Fruit fly (Drosophila melanogaster) whole organism, embryonic: Measurements from ENCODE around the gene CG11158.

Experiments used
- Bdp1 ChIP-seq: fragments of 200-800 bp; sonication (Bioruptor generic); optimal IDR thresholded peaks from 3 replicates; lab custom pipeline; 2016; ENCODE audit warnings: missing biosample characterization, missing genetic modification characterization
- Blimp-1 ChIP-seq: fragments of 200-800 bp; sonication (Bioruptor generic); optimal IDR thresholded peaks from 3 replicates; lab custom pipeline; 2018; ENCODE audit warnings: missing biosample characterization, missing genetic modification characterization, mild to moderate bottlenecking, moderate library complexity, missing genetic modification reagents
- CG10147 ChIP-seq: fragments of 200-800 bp; sonication (Bioruptor generic); optimal IDR thresholded peaks from 2 replicates; lab custom pipeline; 2019; ENCODE audit warnings: missing biosample characterization, mild to moderate bottlenecking, missing genetic modification characterization, moderate library complexity
- CG10274 ChIP-seq: fragments of 200-800 bp; sonication (Bioruptor generic); optimal IDR thresholded peaks from 3 replicates; lab custom pipeline; 2017; ENCODE audit warnings: missing biosample characterization, mild to moderate bottlenecking, missing genetic modification characterization
- CG10979 ChIP-seq: fragments of 200-800 bp; sonication (Bioruptor generic); optimal IDR thresholded peaks from 2 replicates; lab custom pipeline; 2018; ENCODE audit warnings: missing biosample characterization, mild to moderate bottlenecking, missing genetic modification characterization, moderate library complexity
- CG11456 ChIP-seq: fragments of 200-800 bp; sonication (Bioruptor generic); IDR thresholded peaks from 3 replicates; pipeline ENCODE4 v1.3.6; 2022; ENCODE audit warnings: missing biosample characterization, missing genetic modification characterization
- CG11696 ChIP-seq: fragments of 200-800 bp; sonication (Bioruptor generic); IDR thresholded peaks from 2 replicates; pipeline ENCODE4 v1.3.6; 2022; ENCODE audit warnings: missing biosample characterization, missing genetic modification characterization
- CG13123 ChIP-seq: fragments of 200-800 bp; sonication (Bioruptor generic); optimal IDR thresholded peaks from 2 replicates; lab custom pipeline; 2016; ENCODE audit warnings: missing biosample characterization, missing genetic modification characterization
- CG14050 ChIP-seq: fragments of 200-800 bp; sonication (Bioruptor generic); IDR thresholded peaks from 3 replicates; pipeline ENCODE4 v1.3.6; 2022; ENCODE audit warnings: missing biosample characterization, missing genetic modification characterization
- CG15073 ChIP-seq: fragments of 200-800 bp; sonication (Bioruptor generic); optimal IDR thresholded peaks from 2 replicates; lab custom pipeline; 2016; ENCODE audit warnings: missing biosample characterization, missing genetic modification characterization
- CG16863 ChIP-seq: fragments of 200-800 bp; sonication (Bioruptor generic); optimal IDR thresholded peaks from 3 replicates; lab custom pipeline; 2016; ENCODE audit warnings: missing biosample characterization, missing genetic modification characterization
- CG2712 ChIP-seq: fragments of 200-800 bp; optimal IDR thresholded peaks from 3 replicates; lab custom pipeline; 2019; ENCODE audit warnings: missing biosample characterization, mild to moderate bottlenecking, missing genetic modification characterization, moderate library complexity
- CG31365 ChIP-seq: fragments of 200-800 bp; sonication (Bioruptor generic); optimal IDR thresholded peaks from 2 replicates; lab custom pipeline; 2018; ENCODE audit warnings: missing biosample characterization, mild to moderate bottlenecking, missing genetic modification characterization
- CG31441 ChIP-seq: fragments of 200-800 bp; sonication (Bioruptor generic); IDR thresholded peaks from 2 replicates; pipeline ENCODE4 v1.3.6; 2022; ENCODE audit warnings: missing biosample characterization, missing genetic modification characterization
- CG4617 ChIP-seq: fragments of 200-800 bp; sonication (Bioruptor generic); optimal IDR thresholded peaks from 3 replicates; lab custom pipeline; 2016; ENCODE audit warnings: missing biosample characterization, missing genetic modification characterization, borderline replicate concordance
- CG7556 ChIP-seq: fragments of 200-800 bp; sonication (Bioruptor generic); optimal IDR thresholded peaks from 2 replicates; lab custom pipeline; 2017; ENCODE audit warnings: missing biosample characterization, mild to moderate bottlenecking, missing genetic modification characterization
- CG8359 ChIP-seq: fragments of 200-800 bp; sonication (Bioruptor generic); optimal IDR thresholded peaks from 2 replicates; lab custom pipeline; 2017; ENCODE audit warnings: missing biosample characterization, mild to moderate bottlenecking, missing genetic modification characterization, borderline replicate concordance
- CG8388 ChIP-seq: fragments of 200-800 bp; sonication (Bioruptor generic); optimal IDR thresholded peaks from 2 replicates; lab custom pipeline; 2019; ENCODE audit warnings: missing biosample characterization, mild to moderate bottlenecking, missing genetic modification characterization, moderate library complexity
- CG9609 ChIP-seq: fragments of 200-800 bp; sonication (Bioruptor generic); optimal IDR thresholded peaks from 3 replicates; lab custom pipeline; 2016; ENCODE audit warnings: missing biosample characterization, missing genetic modification characterization
- CoRest ChIP-seq: fragments of 200-800 bp; sonication (Bioruptor generic); optimal IDR thresholded peaks from 3 replicates; lab custom pipeline; 2018; ENCODE audit warnings: missing biosample characterization, mild to moderate bottlenecking, missing genetic modification characterization, moderate library complexity
- Dek ChIP-seq: fragments of 200-800 bp; sonication (Bioruptor generic); optimal IDR thresholded peaks from 3 replicates; lab custom pipeline; 2019; ENCODE audit warnings: missing biosample characterization, mild to moderate bottlenecking, missing genetic modification characterization, moderate library complexity
- Dll ChIP-seq: fragments of 200-800 bp; sonication (Bioruptor generic); IDR thresholded peaks from 4 replicates; pipeline ENCODE4 v1.3.6; 2022; ENCODE audit warnings: missing biosample characterization, missing genetic modification characterization; ENCODE audit not compliant: partially characterized antibody
- E2f2 ChIP-seq: fragments of 200-800 bp; sonication (Bioruptor generic); IDR thresholded peaks from 2 replicates; pipeline ENCODE4 v1.3.6; 2022; ENCODE audit warnings: missing biosample characterization, missing genetic modification characterization
- Fer2 ChIP-seq: fragments of 200-800 bp; sonication (Bioruptor generic); optimal IDR thresholded peaks from 2 replicates; lab custom pipeline; 2018; ENCODE audit warnings: missing biosample characterization, mild to moderate bottlenecking, missing genetic modification characterization, moderate library complexity
- HHEX ChIP-seq: fragments of 200-800 bp; sonication (Bioruptor generic); optimal IDR thresholded peaks from 3 replicates; lab custom pipeline; 2017; ENCODE audit warnings: missing biosample characterization, mild to moderate bottlenecking, missing genetic modification characterization, missing genetic modification reagents
- Hr51 ChIP-seq, 2 experiments: fragments of 200-800 bp; sonication (Bioruptor generic); optimal IDR thresholded peaks; 2 replicates in 1 of 2; 3 replicates in 1 of 2; lab custom pipeline; 2016 to 2018; ENCODE audit warnings: missing biosample characterization in 2 of 2, missing genetic modification characterization in 2 of 2, mild to moderate bottlenecking in 1 of 2, moderate library complexity in 1 of 2
- MESR4 ChIP-seq: fragments of 200-800 bp; sonication (Bioruptor generic); optimal IDR thresholded peaks from 2 replicates; lab custom pipeline; 2018; ENCODE audit warnings: missing biosample characterization, mild to moderate bottlenecking, missing genetic modification characterization, moderate library complexity
- NfI ChIP-seq: fragments of 200-800 bp; sonication (Bioruptor generic); optimal IDR thresholded peaks from 3 replicates; lab custom pipeline; 2018; ENCODE audit warnings: missing biosample characterization, mild to moderate bottlenecking, missing genetic modification characterization, moderate library complexity
- Oaz ChIP-seq: fragments of 200-800 bp; sonication (Bioruptor generic); IDR thresholded peaks from 2 replicates; pipeline ENCODE4 v1.3.6; 2022; ENCODE audit warnings: missing biosample characterization, missing genetic modification characterization
- Rx ChIP-seq: fragments of 200-800 bp; sonication (Bioruptor generic); IDR thresholded peaks from 2 replicates; pipeline ENCODE4 v1.3.6; 2022; ENCODE audit warnings: missing biosample characterization, missing genetic modification characterization
- Vsx1 ChIP-seq: fragments of 200-800 bp; sonication (Bioruptor generic); optimal IDR thresholded peaks from 2 replicates; lab custom pipeline; 2017; ENCODE audit warnings: missing biosample characterization, mild to moderate bottlenecking, missing genetic modification characterization, missing genetic modification reagents
- chif ChIP-seq, 2 experiments: fragments of 200-800 bp; sonication (Bioruptor generic); optimal IDR thresholded peaks; 3 replicates each; lab custom pipeline; 2016; ENCODE audit warnings: missing biosample characterization in 2 of 2, missing genetic modification characterization in 2 of 2
- da ChIP-seq: fragments of 200-800 bp; sonication (Bioruptor generic); optimal IDR thresholded peaks from 2 replicates; lab custom pipeline; 2016; ENCODE audit warnings: missing biosample characterization, missing genetic modification characterization
- dimm ChIP-seq: fragments of 200-800 bp; sonication (Bioruptor generic); IDR thresholded peaks from 2 replicates; pipeline ENCODE4 v1.3.6; 2022; ENCODE audit warnings: missing biosample characterization, missing genetic modification characterization
- eyg ChIP-seq: fragments of 200-800 bp; sonication (Bioruptor generic); optimal IDR thresholded peaks from 3 replicates; lab custom pipeline; 2016; ENCODE audit warnings: missing biosample characterization, missing genetic modification characterization
- gem ChIP-seq: fragments of 200-800 bp; sonication (Bioruptor generic); optimal IDR thresholded peaks from 2 replicates; lab custom pipeline; 2019; ENCODE audit warnings: missing biosample characterization, mild to moderate bottlenecking, missing genetic modification characterization, moderate library complexity
- gsb-n ChIP-seq: fragments of 200-800 bp; sonication (Bioruptor generic); optimal IDR thresholded peaks from 3 replicates; lab custom pipeline; 2018; ENCODE audit warnings: missing biosample characterization, mild to moderate bottlenecking, missing genetic modification characterization
- gt ChIP-seq: fragments of 200-800 bp; sonication (Bioruptor generic); IDR thresholded peaks from 2 replicates; pipeline ENCODE4 v1.3.6; 2022; ENCODE audit warnings: missing biosample characterization, missing genetic modification characterization
- hbn ChIP-seq: fragments of 200-800 bp; sonication (Bioruptor generic); IDR thresholded peaks from 2 replicates; pipeline ENCODE4 v1.3.6; 2022; ENCODE audit warnings: missing biosample characterization, missing genetic modification characterization; ENCODE audit not compliant: partially characterized antibody
- kay ChIP-seq: fragments of 200-800 bp; sonication (Bioruptor generic); optimal IDR thresholded peaks from 2 replicates; lab custom pipeline; 2016; ENCODE audit warnings: missing biosample characterization, missing genetic modification characterization
- klu ChIP-seq: fragments of 200-800 bp; sonication (Bioruptor generic); IDR thresholded peaks from 2 replicates; pipeline ENCODE4 v1.3.6; 2022; ENCODE audit warnings: missing biosample characterization, missing genetic modification characterization
- lab ChIP-seq: fragments of 200-800 bp; sonication (Bioruptor generic); optimal IDR thresholded peaks from 3 replicates; lab custom pipeline; 2017; ENCODE audit warnings: missing biosample characterization, missing genetic modification characterization, mild to moderate bottlenecking, moderate library complexity, missing genetic modification reagents
- luna ChIP-seq: fragments of 200-800 bp; sonication (Bioruptor generic); optimal IDR thresholded peaks from 2 replicates; lab custom pipeline; 2016; ENCODE audit warnings: missing biosample characterization, missing genetic modification characterization
- mld ChIP-seq: fragments of 200-800 bp; sonication (Bioruptor generic); IDR thresholded peaks from 3 replicates; pipeline ENCODE4 v1.3.6; 2022; ENCODE audit warnings: missing biosample characterization, missing genetic modification characterization; ENCODE audit not compliant: partially characterized antibody
- pb ChIP-seq: fragments of 200-800 bp; sonication (Bioruptor generic); optimal IDR thresholded peaks from 3 replicates; lab custom pipeline; 2016; ENCODE audit warnings: missing biosample characterization, missing genetic modification characterization
- pnt ChIP-seq: fragments of 200-800 bp; sonication (Bioruptor generic); optimal IDR thresholded peaks from 3 replicates; lab custom pipeline; 2016; ENCODE audit warnings: missing biosample characterization, missing genetic modification characterization
- schlank ChIP-seq: fragments of 200-800 bp; sonication (Bioruptor generic); optimal IDR thresholded peaks from 2 replicates; lab custom pipeline; 2018; ENCODE audit warnings: missing biosample characterization, mild to moderate bottlenecking, missing genetic modification characterization
- unc-4 ChIP-seq: fragments of 200-800 bp; sonication (Bioruptor generic); IDR thresholded peaks from 2 replicates; pipeline ENCODE4 v1.3.6; 2022; ENCODE audit warnings: missing biosample characterization, missing genetic modification characterization; ENCODE audit not compliant: partially characterized antibody

The CG11158 gene

dm6 chrX:13641115-13641890 lies 41.4 kb upstream of the CG11158 start (continued):
- TF ChIP-seq Blimp-1 (peak; percentile 87), hbn (no peak), Bdp1 (peak; percentile 87), CG7556 (GFP tag; lab: Kevin White, UChicago) (peak; percentile 91), CG11456 (GFP tag; lab: Robert Waterston, UW) (peak; percentile 95), Vsx1 (GFP tag; lab: Kevin White, UChicago) (peak; percentile 82), CG10274 (GFP tag; lab: Kevin White, UChicago) (peak; percentile 83), CG11696 (peak; percentile 80), CG13123 (peak; percentile 87), gem (tag; lab: Kevin White, UChicago) (peak; percentile 95), CG15073 (peak; percentile 68), dimm (GFP tag; lab: Robert Waterston, UW) (peak; percentile 68), mld (no peak), Dek (tag; lab: Kevin White, UChicago) (peak; percentile 94), gsb-n (tag; lab: Kevin White, UChicago) (peak; percentile 69), Dll (GFP tag; lab: Robert Waterston, UW) (no peak), pb (GFP tag; lab: Kevin White, UChicago) (peak; percentile 95), CG10979 (tag; lab: Kevin White, UChicago) (peak; percentile 89), CG2712 (tag; lab: Kevin White, UChicago) (peak; percentile 90), E2f2 (GFP tag; lab: Robert Waterston, UW) (peak; percentile 83), CoRest (tag; lab: Kevin White, UChicago) (peak; percentile 96), unc-4 (GFP tag; lab: Robert Waterston, UW) (no peak), gt (GFP tag; lab: Robert Waterston, UW) (peak; percentile 48; the same call in 1 of the 2 replicates), NfI (peak; percentile 92), da (peak; percentile 89), MESR4 (GFP tag; lab: Kevin White, UChicago) (peak; percentile 33), kay (GFP tag; lab: Kevin White, UChicago) (peak; percentile 89), CG8388 (GFP tag; lab: Kevin White, UChicago) (peak; percentile 86), Fer2 (tag; lab: Kevin White, UChicago) (peak; percentile 88), chif (GFP tag; optimal IDR thresholded peaks at IDR 0.05; lab: Kevin White, UChicago) (peak; percentile 95 to 96), CG31441 (peak; percentile 87), CG31365 (tag; lab: Kevin White, UChicago) (peak; percentile 60), CG4617 (GFP tag; lab: Kevin White, UChicago) (peak; percentile 78), klu (GFP tag; lab: Robert Waterston, UW) (peak; percentile 87), Rx (GFP tag; lab: Robert Waterston, UW) (peak; percentile 88), CG16863 (GFP tag; lab: Kevin White, UChicago) (peak; percentile 95), Oaz (peak; percentile 88), CG14050 (peak; percentile 92), pnt (GFP tag; lab: Kevin White, UChicago) (peak; percentile 96), lab (GFP tag; lab: Kevin White, UChicago) (peak; percentile 96), schlank (tag; lab: Kevin White, UChicago) (peak; percentile 92), eyg (GFP tag; lab: Kevin White, UChicago) (peak; percentile 90), luna (GFP tag; lab: Kevin White, UChicago) (peak; percentile 93), Hr51 (GFP tag; optimal IDR thresholded peaks at IDR 0.05; lab: Kevin White, UChicago) (peak; percentile 93), CG9609 (GFP tag; lab: Kevin White, UChicago) (peak; percentile 96), CG10147 (peak; percentile 83), CG8359 (GFP tag; lab: Kevin White, UChicago) (peak; percentile 70), HHEX (GFP tag; lab: Kevin White, UChicago) (peak; percentile 91)
